Worm (Caenorhabditis elegans): ENCODE results near the gene citk-2.
A peak's percentile ranks its signal among the peaks of the same experiment; 100 is the strongest.

The citk-2 gene

DNA sequence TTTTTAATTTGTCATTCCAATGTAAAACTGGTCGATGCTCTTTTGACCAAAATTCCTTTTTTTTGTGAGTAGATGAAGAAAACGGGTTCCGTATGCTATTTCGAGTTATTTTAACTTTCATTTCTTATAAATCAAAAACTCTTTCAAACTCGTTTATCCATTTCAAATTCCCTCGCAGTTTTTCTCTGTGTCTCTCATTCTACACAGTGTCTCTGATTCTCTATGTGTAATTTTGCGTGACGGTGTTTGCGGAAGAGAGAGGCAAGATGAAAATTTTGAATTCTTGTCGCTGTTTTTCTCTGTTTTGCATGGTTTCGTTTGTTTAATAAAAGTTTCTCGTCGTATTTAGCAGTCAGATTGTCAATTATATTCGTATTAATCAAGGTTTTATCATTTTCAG, at the start of gene citk-2:
Gene citk-2, plus strand, starts transcription at position 399 of the 400 bp plus-strand sequence.
- TF ChIP-seq hlh-12 (tag; optimal IDR thresholded peaks at IDR 0.05) (no peak), ets-4 (GFP tag; optimal IDR thresholded peaks at IDR 0.05) (no peak), snpc-4 (GFP tag; optimal IDR thresholded peaks at IDR 0.05) (no peak), snpc-4 (tag; optimal IDR thresholded peaks at IDR 0.05) (peak in 1 of 4 experiments; percentile 46), B0261.1 (tag; optimal IDR thresholded peaks at IDR 0.05) (no peak), F23B12.7 (tag; optimal IDR thresholded peaks at IDR 0.05; ENCODE audit: insufficient read depth) (no peak), B0035.1 (tag; optimal IDR thresholded peaks at IDR 0.05) (no peak), Y56A3A.18 (GFP tag; IDR thresholded peaks at IDR 0.05) (0 out of 2 replicates have a peak, but pooled peaks have one; percentile 77), unc-62 (GFP tag; optimal IDR thresholded peaks at IDR 0.05) (no peak), bed-2 (GFP tag; IDR thresholded peaks at IDR 0.05) (no peak), attf-5 (GFP tag; optimal IDR thresholded peaks at IDR 0.05) (peak; percentile 19), atf-7 (tag; optimal IDR thresholded peaks at IDR 0.05) (no peak), ceh-27 (GFP tag; optimal IDR thresholded peaks at IDR 0.05) (peak; percentile 72), ztf-18 (tag; optimal IDR thresholded peaks at IDR 0.05) (peak; percentile 5), sptf-2 (GFP tag; optimal IDR thresholded peaks at IDR 0.05) (no peak), ceh-91 (GFP tag; IDR thresholded peaks at IDR 0.05) (0 out of 2 replicates have a peak, but pooled peaks have one; percentile 37), pha-4 (tag; optimal IDR thresholded peaks at IDR 0.05) (peak; percentile 90), attf-3 (GFP tag; conservative IDR thresholded peaks at IDR 0.05) (peak; percentile 30; the same call in 1 of the 2 replicates), xnd-1 (tag; optimal IDR thresholded peaks at IDR 0.05) (no peak), hmg-1.2 (GFP tag; IDR thresholded peaks at IDR 0.05) (peak; percentile 97), C17E4.6 (GFP tag; IDR thresholded peaks at IDR 0.05) (no peak), rcor-1 (GFP tag; IDR thresholded peaks at IDR 0.05) (peak; percentile 47), dpl-1 (GFP tag; optimal IDR thresholded peaks at IDR 0.05) (peak; percentile 95), lin-35 (GFP tag; optimal IDR thresholded peaks at IDR 0.05) (peak; percentile 52 to 98 (median 71)), dox-1 (GFP tag; IDR thresholded peaks at IDR 0.05) (peak; percentile 30; the same call in 1 of the 2 replicates), sdz-38 (tag; optimal IDR thresholded peaks at IDR 0.05) (no peak), T07F8.4 (tag; optimal IDR thresholded peaks at IDR 0.05) (no peak), die-1 (tag; optimal IDR thresholded peaks at IDR 0.05) (no peak), madf-6 (GFP tag; IDR thresholded peaks at IDR 0.05) (peak; percentile 58), F52B5.7 (tag; optimal IDR thresholded peaks at IDR 0.05) (no peak), F22D6.2 (tag; optimal IDR thresholded peaks at IDR 0.05) (no peak), bed-1 (GFP tag; IDR thresholded peaks at IDR 0.05) (no peak), egl-44 (GFP tag; IDR thresholded peaks at IDR 0.05) (no peak), ZK185.1 (tag; optimal IDR thresholded peaks at IDR 0.05; ENCODE audit: poor library complexity, severe bottlenecking) (peak; percentile 53), chd-7 (tag; optimal IDR thresholded peaks at IDR 0.05) (no peak), C06A6.2 (GFP tag; conservative IDR thresholded peaks at IDR 0.05) (0 out of 2 replicates have a peak, but pooled peaks have one; percentile 50), ama-1 (optimal IDR thresholded peaks at IDR 0.05) (no peak), ama-1 (GFP tag; optimal IDR thresholded peaks at IDR 0.05) (no peak), zfh-2 (GFP tag; conservative IDR thresholded peaks at IDR 0.05) (no peak), F57A8.1 (GFP tag; optimal IDR thresholded peaks at IDR 0.05) (no peak), akir-1 (GFP tag; optimal IDR thresholded peaks at IDR 0.05) (no peak), madf-8 (GFP tag; conservative IDR thresholded peaks at IDR 0.05) (no peak), ztf-22 (GFP tag; optimal IDR thresholded peaks at IDR 0.05) (no peak), lin-54 (GFP tag; optimal IDR thresholded peaks at IDR 0.05) (peak; percentile 97), F37B4.10 (GFP tag; IDR thresholded peaks at IDR 0.05) (no peak), lin-40 (tag; optimal IDR thresholded peaks at IDR 0.05) (no peak), nfya-1 (tag; optimal IDR thresholded peaks at IDR 0.05; ENCODE audit: borderline replicate concordance, insufficient read depth) (no peak), him-1 (tag; optimal IDR thresholded peaks at IDR 0.05) (no peak), hlh-26 (GFP tag; conservative IDR thresholded peaks at IDR 0.05) (no peak)

Measured in whole organism, young adult.